Fruit fly (Drosophila melanogaster) ovary, adult (tissue): ENCODE measurements around the gene lectin-37Db.

Experiments
- CG17801 ChIP-seq: fragments of 200-800 bp; optimal IDR thresholded peaks from 2 replicates; lab custom pipeline; 2019; ENCODE audit warnings: missing biosample characterization, mild to moderate bottlenecking, missing genetic modification characterization, moderate library complexity; ENCODE audit not compliant: partially characterized antibody

The lectin-37Db gene

dm6 chr2L:19440732-19441131 is 21.9 kb downstream of the lectin-37Db start:
- no peak for TF ChIP-seq CG17801 (GFP tag; lab: Kevin White, UChicago)

- TF ChIP-seq CG17801 (GFP tag; lab: Kevin White, UChicago), result no peak
Observed at dm6 chr2L:19441339-19441738, 22.5 kb downstream of the lectin-37Db start.

dm6 chr2L:19441791-19442190 is 22.9 kb downstream of the lectin-37Db start, which contains the start of gene RanGAP:
Gene RanGAP, plus strand, starts transcription at chr2L:19441959.
- TF ChIP-seq CG17801 (GFP tag; lab: Kevin White, UChicago), result no peak

dm6 chr2L:19442627-19443026 is 23.8 kb downstream of the lectin-37Db start, which contains the start of gene CG10237:
Gene CG10237, minus strand, starts transcription at chr2L:19442727.
- TF ChIP-seq CG17801 (GFP tag; lab: Kevin White, UChicago), result no peak

dm6 chr2L:19444734-19445140 is 25.9 kb downstream of the lectin-37Db start, which contains the start of gene Hs2st:
Gene Hs2st, minus strand, starts transcription at chr2L:19444750.
- peak; percentile 89 for TF ChIP-seq CG17801 (GFP tag; lab: Kevin White, UChicago)

- TF ChIP-seq CG17801 (GFP tag; lab: Kevin White, UChicago), result no peak
Observed at dm6 chr2L:19452535-19453317, 33.9 kb downstream of the lectin-37Db start.

- TF ChIP-seq CG17801 (GFP tag; lab: Kevin White, UChicago), result peak; percentile 3
Observed at dm6 chr2L:19453381-19453780, 34.5 kb downstream of the lectin-37Db start, which contains the start of gene Top2. Gene Top2, minus strand, starts transcription at chr2L:19453490.

- TF ChIP-seq CG17801 (GFP tag; lab: Kevin White, UChicago), result no peak
Observed at dm6 chr2L:19454070-19454751, 35.3 kb downstream of the lectin-37Db start, which contains the start of gene CG10026. Gene CG10026, plus strand, starts transcription at chr2L:19454256.

dm6 chr2L:19455209-19455608 is 36.3 kb downstream of the lectin-37Db start:
- TF ChIP-seq CG17801 (GFP tag; lab: Kevin White, UChicago), result no peak

dm6 chr2L:19455723-19456122 is 36.8 kb downstream of the lectin-37Db start:
- TF ChIP-seq CG17801 (GFP tag; lab: Kevin White, UChicago), result no peak

dm6 chr2L:19457890-19458580 is 39.2 kb downstream of the lectin-37Db start:
- TF ChIP-seq CG17801 (GFP tag; lab: Kevin White, UChicago), result no peak

- TF ChIP-seq CG17801 (GFP tag; lab: Kevin White, UChicago), result no peak
Observed at dm6 chr2L:19459404-19459803, 40.5 kb downstream of the lectin-37Db start.

- no peak for TF ChIP-seq CG17801 (GFP tag; lab: Kevin White, UChicago)
Observed at dm6 chr2L:19462898-19463297, 44.0 kb downstream of the lectin-37Db start.

dm6 chr2L:19463405-19463804 is 44.5 kb downstream of the lectin-37Db start:
- TF ChIP-seq CG17801 (GFP tag; lab: Kevin White, UChicago), result no peak

dm6 chr2L:19463824-19464317 is 45.0 kb downstream of the lectin-37Db start, which contains the start of gene tj:
Gene tj, plus strand, starts transcription at chr2L:19464267.
- TF ChIP-seq CG17801 (GFP tag; lab: Kevin White, UChicago), result no peak
